Worm (Caenorhabditis elegans) whole organism, late embryonic: ENCODE results near the gene dyn-1.

Experiments
- che-1 ChIP-seq: sonication (generic microtip); optimal IDR thresholded peaks from 2 replicates; lab custom pipeline; 2016; ENCODE audit warnings: mild to moderate bottlenecking, missing genetic modification characterization, missing compliant biosample characterization
- hlh-15 ChIP-seq: sonication (generic microtip); optimal IDR thresholded peaks from 2 replicates; lab custom pipeline; 2016; ENCODE audit warnings: missing genetic modification characterization, missing compliant biosample characterization
- odd-2 ChIP-seq: sonication (generic microtip); optimal IDR thresholded peaks from 2 replicates; lab custom pipeline; 2017; ENCODE audit warnings: antibody characterized with exemption, mild to moderate bottlenecking, missing genetic modification characterization, missing compliant biosample characterization
- sox-2 ChIP-seq: fragments of 200-800 bp; sonication (Bioruptor generic); IDR thresholded peaks from 2 replicates; pipeline ENCODE4 v1.3.6; 2022; ENCODE audit warnings: missing genetic modification reagents, missing genetic modification characterization, missing compliant biosample characterization
- ztf-16 ChIP-seq: sonication (generic microtip); optimal IDR thresholded peaks from 2 replicates; lab custom pipeline; 2017; ENCODE audit warnings: missing genetic modification characterization, missing compliant biosample characterization

ce11 chrX:15564338-15564737, 4.4 kb upstream of the dyn-1 start:
- TF ChIP-seq sox-2 (GFP tag; lab: Robert Waterston, UW) (no peak), odd-2 (tag; lab: Kevin White, UChicago) (no peak), hlh-15 (tag; lab: Kevin White, UChicago) (no peak), ztf-16 (no peak), che-1 (no peak)
